Fruit fly (Drosophila melanogaster): ENCODE measurements around the gene CG31952.
A peak's percentile ranks its signal among the peaks of the same experiment; 100 is the strongest.

The CG31952 gene

dm6 chr2L:3445655-3446054, 29.2 kb downstream of the CG31952 start, which contains the start of gene CG2772:
Gene CG2772, plus strand, starts transcription at chr2L:3445992.
- no peak for TF ChIP-seq EcR (GFP tag; optimal IDR thresholded peaks at IDR 0.05)
- TF ChIP-seq CG12605 (GFP tag; IDR thresholded peaks at IDR 0.05), result no peak
- TF ChIP-seq CG14655 (GFP tag; optimal IDR thresholded peaks at IDR 0.05), result no peak
- no peak for TF ChIP-seq CG10348 (GFP tag; IDR thresholded peaks at IDR 0.05)
- TF ChIP-seq CG32121 (GFP tag; IDR thresholded peaks at IDR 0.05), result no peak
- no peak for TF ChIP-seq Ets98B (GFP tag; IDR thresholded peaks at IDR 0.05)
- TF ChIP-seq CG15710 (tag; optimal IDR thresholded peaks at IDR 0.05), result no peak
- TF ChIP-seq rn (GFP tag; IDR thresholded peaks at IDR 0.05), result no peak
- no peak for TF ChIP-seq gl (tag; optimal IDR thresholded peaks at IDR 0.05)
- TF ChIP-seq D1 (tag; optimal IDR thresholded peaks at IDR 0.05), result no peak
- no peak for TF ChIP-seq Snoo (tag; optimal IDR thresholded peaks at IDR 0.05)
- TF ChIP-seq CG9948 (tag; optimal IDR thresholded peaks at IDR 0.05), result no peak
- TF ChIP-seq CG4496 (GFP tag; IDR thresholded peaks at IDR 0.05), result no peak
- no peak for TF ChIP-seq Pif1B (GFP tag; optimal IDR thresholded peaks at IDR 0.05)
- no peak for TF ChIP-seq CG8159 (tag; optimal IDR thresholded peaks at IDR 0.05)
- TF ChIP-seq CG34367 (tag; optimal IDR thresholded peaks at IDR 0.05), result no peak
- TF ChIP-seq CG17806 (tag; optimal IDR thresholded peaks at IDR 0.05), result no peak
- TF ChIP-seq CG8301 (tag; optimal IDR thresholded peaks at IDR 0.05), result no peak
- TF ChIP-seq Pif1A (GFP tag; optimal IDR thresholded peaks at IDR 0.05), result no peak

DNA sequence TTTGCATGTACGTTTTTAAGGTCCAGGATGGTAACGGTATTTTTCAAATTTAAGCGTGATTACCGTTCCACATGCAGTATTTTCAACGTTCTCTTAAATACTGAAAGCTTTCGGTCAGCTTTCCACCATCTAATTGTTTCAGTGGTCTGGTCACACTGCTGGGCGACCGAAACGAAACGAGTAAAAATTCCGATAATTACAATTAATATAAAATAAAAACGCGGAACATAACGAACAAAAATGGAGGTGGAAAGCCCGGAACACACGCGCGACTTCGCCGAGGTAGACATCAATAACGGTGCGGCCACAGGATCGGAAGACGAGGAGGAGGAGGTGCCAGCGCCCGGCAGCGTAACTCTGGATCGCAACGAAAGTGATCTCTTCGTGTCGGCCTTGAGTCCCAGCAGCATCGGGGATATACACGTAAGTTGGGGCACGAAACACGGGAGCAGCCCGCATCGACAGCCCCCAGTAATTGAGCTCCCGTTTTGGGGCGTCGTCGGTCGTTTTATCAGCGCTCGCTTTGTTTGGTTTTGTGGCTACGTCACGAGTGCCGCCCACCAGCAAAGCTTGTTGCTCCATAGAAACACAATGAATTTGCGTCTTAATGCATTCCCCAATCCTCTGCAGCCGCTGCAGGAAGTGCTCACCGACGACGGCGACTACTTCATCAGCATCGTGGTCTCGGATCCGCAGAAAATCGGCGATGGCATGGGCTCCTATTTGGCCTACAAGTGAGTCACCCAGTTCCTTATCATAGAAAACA, 33.2 kb downstream of the CG31952 start, which contains the start of gene Snx1:
TSS of gene Snx1 (plus strand) at position 129 of the 766 bp plus-strand sequence.
- TF ChIP-seq CG32121 (GFP tag; IDR thresholded peaks at IDR 0.05) (no peak), gl (tag; optimal IDR thresholded peaks at IDR 0.05) (no peak), Pif1A (GFP tag; optimal IDR thresholded peaks at IDR 0.05) (no peak), EcR (GFP tag; optimal IDR thresholded peaks at IDR 0.05) (no peak), CG17806 (tag; optimal IDR thresholded peaks at IDR 0.05) (no peak), CG13204 (GFP tag; optimal IDR thresholded peaks at IDR 0.05) (no peak), CG8159 (tag; optimal IDR thresholded peaks at IDR 0.05) (no peak), CG14655 (GFP tag; optimal IDR thresholded peaks at IDR 0.05) (no peak), CG4496 (GFP tag; IDR thresholded peaks at IDR 0.05) (no peak), Snoo (tag; optimal IDR thresholded peaks at IDR 0.05) (no peak), fd96Ca (GFP tag; IDR thresholded peaks at IDR 0.05) (no peak), CG15710 (tag; optimal IDR thresholded peaks at IDR 0.05) (no peak), Ets98B (GFP tag; IDR thresholded peaks at IDR 0.05) (no peak), D1 (tag; optimal IDR thresholded peaks at IDR 0.05) (no peak), CG9948 (tag; optimal IDR thresholded peaks at IDR 0.05) (no peak)

DNA sequence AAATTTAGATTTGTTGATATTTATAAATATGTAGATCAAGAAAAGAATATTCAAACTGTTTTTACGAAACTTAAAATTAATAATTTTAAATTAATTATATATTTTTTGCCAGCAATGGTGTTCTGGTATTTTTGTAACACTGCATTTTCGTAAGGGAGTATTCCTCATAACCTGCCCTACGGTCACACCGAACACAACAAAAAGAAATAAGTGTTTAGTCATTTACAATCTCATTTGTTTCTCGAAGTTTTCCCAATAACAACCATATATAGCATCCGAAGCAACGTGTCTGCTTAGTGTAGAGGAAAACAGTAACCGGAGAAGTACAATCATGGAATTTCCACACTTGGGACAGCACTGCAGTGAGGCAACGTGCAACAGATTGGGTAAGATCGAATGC, 35.8 kb downstream of the CG31952 start, which contains the start of gene CG12795:
TSS of gene CG12795 (plus strand) at position 181 of the 400 bp plus-strand sequence.
- TF ChIP-seq Snoo (tag; optimal IDR thresholded peaks at IDR 0.05), result no peak
- no peak for TF ChIP-seq CG9948 (tag; optimal IDR thresholded peaks at IDR 0.05)
- TF ChIP-seq Pif1B (GFP tag; optimal IDR thresholded peaks at IDR 0.05), result no peak
- no peak for TF ChIP-seq CG32121 (GFP tag; IDR thresholded peaks at IDR 0.05)
- no peak for TF ChIP-seq CG8159 (tag; optimal IDR thresholded peaks at IDR 0.05)
- TF ChIP-seq fd96Ca (GFP tag; IDR thresholded peaks at IDR 0.05), result no peak
- no peak for TF ChIP-seq Ets98B (GFP tag; IDR thresholded peaks at IDR 0.05)
- TF ChIP-seq CG14655 (GFP tag; optimal IDR thresholded peaks at IDR 0.05), result no peak
- no peak for TF ChIP-seq CG13204 (GFP tag; optimal IDR thresholded peaks at IDR 0.05)
- no peak for TF ChIP-seq EcR (GFP tag; optimal IDR thresholded peaks at IDR 0.05)
- no peak for TF ChIP-seq CG10348 (GFP tag; IDR thresholded peaks at IDR 0.05)
- no peak for TF ChIP-seq CG15710 (tag; optimal IDR thresholded peaks at IDR 0.05)
- TF ChIP-seq rn (GFP tag; IDR thresholded peaks at IDR 0.05), result no peak
- no peak for TF ChIP-seq CG8301 (tag; optimal IDR thresholded peaks at IDR 0.05)
- TF ChIP-seq Pif1A (GFP tag; optimal IDR thresholded peaks at IDR 0.05), result no peak
- no peak for TF ChIP-seq CG12605 (GFP tag; IDR thresholded peaks at IDR 0.05)

dm6 chr2L:3457007-3457406, 40.5 kb downstream of the CG31952 start, which contains the start of the genes Cog3 and Sec5:
Gene Cog3, minus strand, starts transcription at chr2L:3457064.
Gene Sec5, plus strand, starts transcription at chr2L:3457302.
- TF ChIP-seq Snoo (tag; optimal IDR thresholded peaks at IDR 0.05) (peak; percentile 59), CG4496 (GFP tag; IDR thresholded peaks at IDR 0.05) (peak; percentile 55; the same call in 2 of the 3 replicates), CG17806 (tag; optimal IDR thresholded peaks at IDR 0.05) (peak; percentile 48), fd96Ca (GFP tag; IDR thresholded peaks at IDR 0.05) (peak; percentile 59; the same call in 2 of the 3 replicates), CG32121 (GFP tag; IDR thresholded peaks at IDR 0.05) (peak; percentile 63), D1 (tag; optimal IDR thresholded peaks at IDR 0.05) (no peak), gl (tag; optimal IDR thresholded peaks at IDR 0.05) (no peak), CG15710 (tag; optimal IDR thresholded peaks at IDR 0.05) (peak; percentile 73), CG9948 (tag; optimal IDR thresholded peaks at IDR 0.05) (peak; percentile 47), CG8159 (tag; optimal IDR thresholded peaks at IDR 0.05) (no peak)

DNA sequence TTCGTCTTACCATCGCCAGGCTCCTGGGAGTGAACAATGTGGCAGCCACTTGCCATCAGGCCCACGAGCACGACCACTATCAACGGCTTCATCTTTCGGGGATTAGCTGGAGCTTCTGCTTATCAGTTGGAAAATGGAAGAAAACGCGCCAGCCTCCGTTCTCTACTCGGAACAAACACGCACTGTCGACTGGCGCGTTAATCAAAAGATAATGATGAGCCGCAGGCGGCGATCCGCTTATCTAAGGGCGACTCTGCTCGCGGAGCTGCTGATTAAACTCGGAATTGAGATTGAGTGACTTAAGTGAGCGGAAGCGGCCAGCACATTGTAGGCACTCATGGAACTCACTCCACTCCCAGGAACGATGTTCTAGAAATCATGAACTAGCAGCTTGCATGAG, 45.3 kb downstream of the CG31952 start, which contains the start of gene CG3246:
TSS of gene CG3246 (minus strand) at position 193 of the 400 bp plus-strand sequence.
- TF ChIP-seq CG8301 (tag; optimal IDR thresholded peaks at IDR 0.05), result no peak
- no peak for TF ChIP-seq Ets98B (GFP tag; IDR thresholded peaks at IDR 0.05)
- no peak for TF ChIP-seq CG12605 (GFP tag; IDR thresholded peaks at IDR 0.05)
- no peak for TF ChIP-seq D1 (tag; optimal IDR thresholded peaks at IDR 0.05)
- no peak for TF ChIP-seq CG9948 (tag; optimal IDR thresholded peaks at IDR 0.05)

DNA sequence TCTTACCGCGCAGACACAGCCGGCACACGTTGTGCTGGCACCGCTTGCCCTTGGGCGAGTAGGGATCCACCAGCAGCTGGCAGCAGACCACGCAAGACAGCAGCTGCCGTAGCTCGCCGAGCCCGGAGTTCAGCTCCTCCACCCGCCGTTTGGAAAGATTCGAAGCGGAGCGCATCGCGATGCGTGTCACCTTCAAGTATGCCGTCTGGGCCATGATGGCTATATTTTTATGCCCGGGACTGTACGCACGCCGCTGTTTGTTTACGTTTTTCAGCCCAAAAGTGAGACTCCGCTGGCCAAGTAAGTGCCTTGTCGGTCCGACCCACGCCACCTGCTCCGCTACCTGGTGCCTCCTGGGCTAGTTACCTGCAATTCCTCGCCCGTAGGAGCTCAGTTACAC, 48.9 kb downstream of the CG31952 start:
- TF ChIP-seq fd96Ca (GFP tag; IDR thresholded peaks at IDR 0.05), result peak; percentile 56; the same call in 1 of the 3 replicates
- TF ChIP-seq CG15710 (tag; optimal IDR thresholded peaks at IDR 0.05), result no peak
